Fruit fly (Drosophila melanogaster) whole organism, pupa: ENCODE data around the gene vret.

Source experiments
- CG13204 ChIP-seq: fragments of 200-800 bp; sonication (Bioruptor generic); optimal IDR thresholded peaks from 2 replicates; lab custom pipeline; 2018; ENCODE audit warnings: missing biosample characterization, mild to moderate bottlenecking, missing genetic modification characterization, moderate library complexity
- CG8301 ChIP-seq: fragments of 200-800 bp; sonication (Bioruptor generic); optimal IDR thresholded peaks from 2 replicates; lab custom pipeline; 2018; ENCODE audit warnings: missing biosample characterization, mild to moderate bottlenecking, missing genetic modification characterization
- CG9948 ChIP-seq: fragments of 200-800 bp; sonication (Bioruptor generic); optimal IDR thresholded peaks from 2 replicates; lab custom pipeline; 2018; ENCODE audit warnings: missing biosample characterization, mild to moderate bottlenecking, missing genetic modification characterization, moderate library complexity
- fd96Ca ChIP-seq: fragments of 200-800 bp; sonication (Bioruptor generic); IDR thresholded peaks from 3 replicates; pipeline ENCODE4 v1.3.6; 2022; ENCODE audit warnings: missing biosample characterization, missing genetic modification characterization
- rn ChIP-seq: fragments of 200-800 bp; sonication (Bioruptor generic); IDR thresholded peaks from 2 replicates; pipeline ENCODE4 v1.3.6; 2022; ENCODE audit warnings: missing biosample characterization, missing genetic modification characterization

- TF ChIP-seq CG13204 (GFP tag; lab: Kevin White, UChicago) (no peak), CG8301 (no peak), rn (GFP tag; lab: Robert Waterston, UW) (no peak), CG9948 (tag; lab: Kevin White, UChicago) (no peak), fd96Ca (GFP tag; lab: Robert Waterston, UW) (no peak)
Measured at dm6 chr3R:22769567-22769966, 24.2 kb upstream of the vret start, which contains the start of gene CG43092.
